Fruit fly (Drosophila melanogaster) whole organism, embryonic: ENCODE data around the gene mnd.
A peak's percentile ranks its signal among the peaks of the same experiment; 100 is the strongest.

Source experiments
- Adf1 ChIP-seq: fragments of 200-800 bp; sonication (Bioruptor generic); IDR thresholded peaks from 2 replicates; pipeline ENCODE4 v1.3.6; 2022; ENCODE audit warnings: missing biosample characterization, missing genetic modification characterization
- CG10321 ChIP-seq: fragments of 200-800 bp; sonication (Bioruptor generic); IDR thresholded peaks from 2 replicates; pipeline ENCODE4 v1.3.6; 2022; ENCODE audit warnings: missing biosample characterization, missing genetic modification characterization
- CG11085 ChIP-seq: fragments of 200-800 bp; sonication (Bioruptor generic); IDR thresholded peaks from 2 replicates; pipeline ENCODE4 v1.3.6; 2022; ENCODE audit warnings: missing biosample characterization, missing genetic modification characterization
- CG12071 ChIP-seq: fragments of 200-800 bp; sonication (Bioruptor generic); optimal IDR thresholded peaks from 3 replicates; lab custom pipeline; 2018; ENCODE audit warnings: missing biosample characterization, mild to moderate bottlenecking, missing genetic modification characterization
- CG12104 ChIP-seq: fragments of 200-800 bp; sonication (Bioruptor generic); optimal IDR thresholded peaks from 3 replicates; lab custom pipeline; 2016; ENCODE audit warnings: missing biosample characterization, missing genetic modification characterization
- CG13775 ChIP-seq: fragments of 200-800 bp; sonication (Bioruptor generic); optimal IDR thresholded peaks from 3 replicates; lab custom pipeline; 2017; ENCODE audit warnings: missing biosample characterization, mild to moderate bottlenecking, missing genetic modification characterization
- CG13894 ChIP-seq: fragments of 200-800 bp; sonication (Bioruptor generic); optimal IDR thresholded peaks from 3 replicates; lab custom pipeline; 2018; ENCODE audit warnings: missing biosample characterization, mild to moderate bottlenecking, missing genetic modification characterization, moderate library complexity
- CG15479 ChIP-seq: fragments of 200-800 bp; sonication (Bioruptor generic); optimal IDR thresholded peaks from 3 replicates; lab custom pipeline; 2019; ENCODE audit warnings: missing biosample characterization, mild to moderate bottlenecking, missing genetic modification characterization, moderate library complexity
- CG16779 ChIP-seq: fragments of 200-800 bp; sonication (Bioruptor generic); IDR thresholded peaks from 2 replicates; pipeline ENCODE4 v1.3.6; 2022; ENCODE audit warnings: missing biosample characterization, missing genetic modification characterization
- CG16863 ChIP-seq: fragments of 200-800 bp; sonication (Bioruptor generic); optimal IDR thresholded peaks from 3 replicates; lab custom pipeline; 2016; ENCODE audit warnings: missing biosample characterization, missing genetic modification characterization
- CG17912 ChIP-seq: fragments of 200-800 bp; sonication (Bioruptor generic); optimal IDR thresholded peaks from 2 replicates; lab custom pipeline; 2018; ENCODE audit warnings: missing biosample characterization, mild to moderate bottlenecking, missing genetic modification characterization
- CG1792 ChIP-seq: fragments of 200-800 bp; sonication (Bioruptor generic); optimal IDR thresholded peaks from 2 replicates; lab custom pipeline; 2016; ENCODE audit warnings: missing biosample characterization, missing genetic modification characterization
- CG18764 ChIP-seq: fragments of 200-800 bp; sonication (Bioruptor generic); optimal IDR thresholded peaks from 3 replicates; lab custom pipeline; 2016; ENCODE audit warnings: missing biosample characterization, missing genetic modification characterization
- CG34224 ChIP-seq: fragments of 200-800 bp; sonication (Bioruptor generic); IDR thresholded peaks from 3 replicates; pipeline ENCODE4 v1.3.6; 2022; ENCODE audit warnings: missing biosample characterization, missing genetic modification characterization; ENCODE audit not compliant: partially characterized antibody
- CG4282 ChIP-seq: fragments of 200-800 bp; sonication (Bioruptor generic); optimal IDR thresholded peaks from 2 replicates; lab custom pipeline; 2016; ENCODE audit warnings: missing biosample characterization, missing genetic modification characterization
- CG4404 ChIP-seq: fragments of 200-800 bp; sonication (Bioruptor generic); IDR thresholded peaks from 2 replicates; pipeline ENCODE4 v1.3.6; 2022; ENCODE audit warnings: missing biosample characterization, missing genetic modification characterization
- CG5180 ChIP-seq: fragments of 200-800 bp; sonication (Bioruptor generic); optimal IDR thresholded peaks from 3 replicates; lab custom pipeline; 2017; ENCODE audit warnings: missing biosample characterization, missing genetic modification characterization, mild to moderate bottlenecking, moderate library complexity, missing genetic modification reagents
- CG6689 ChIP-seq: fragments of 200-800 bp; sonication (Bioruptor generic); IDR thresholded peaks from 2 replicates; pipeline ENCODE4 v1.3.6; 2022; ENCODE audit warnings: missing biosample characterization, missing genetic modification characterization
- CG6791 ChIP-seq: fragments of 200-800 bp; sonication (Bioruptor generic); IDR thresholded peaks from 3 replicates; pipeline ENCODE4 v1.3.6; 2022; ENCODE audit warnings: missing biosample characterization, missing genetic modification characterization; ENCODE audit not compliant: partially characterized antibody
- CG7271 ChIP-seq: fragments of 200-800 bp; sonication (Bioruptor generic); optimal IDR thresholded peaks from 2 replicates; lab custom pipeline; 2018; ENCODE audit warnings: missing biosample characterization, mild to moderate bottlenecking, missing genetic modification characterization, moderate library complexity
- CG8924 ChIP-seq: fragments of 200-800 bp; optimal IDR thresholded peaks from 3 replicates; lab custom pipeline; 2019; ENCODE audit warnings: missing biosample characterization, mild to moderate bottlenecking, missing genetic modification characterization, moderate library complexity
- CG9797 ChIP-seq: fragments of 200-800 bp; sonication (Bioruptor generic); optimal IDR thresholded peaks from 3 replicates; lab custom pipeline; 2018; ENCODE audit warnings: missing biosample characterization, mild to moderate bottlenecking, missing genetic modification characterization
- Dbx ChIP-seq: fragments of 200-800 bp; sonication (Bioruptor generic); IDR thresholded peaks from 3 replicates; pipeline ENCODE4 v1.3.6; 2022; ENCODE audit warnings: missing biosample characterization, missing genetic modification characterization
- E2f1 ChIP-seq: fragments of 200-800 bp; sonication (Bioruptor generic); IDR thresholded peaks from 2 replicates; pipeline ENCODE4 v1.3.6; 2022; ENCODE audit warnings: missing biosample characterization, missing genetic modification characterization
- Elba2 ChIP-seq: fragments of 200-800 bp; sonication (Bioruptor generic); optimal IDR thresholded peaks from 3 replicates; lab custom pipeline; 2016; ENCODE audit warnings: missing biosample characterization, missing genetic modification characterization
- HLH3B ChIP-seq: fragments of 200-800 bp; sonication (Bioruptor generic); IDR thresholded peaks from 2 replicates; pipeline ENCODE4 v1.3.6; 2022; ENCODE audit warnings: missing biosample characterization, missing genetic modification characterization
- Hey ChIP-seq: fragments of 200-800 bp; sonication (Bioruptor generic); optimal IDR thresholded peaks from 3 replicates; lab custom pipeline; 2018; ENCODE audit warnings: missing biosample characterization, mild to moderate bottlenecking, missing genetic modification characterization
- Mad ChIP-seq: fragments of 200-800 bp; sonication (Bioruptor generic); optimal IDR thresholded peaks from 2 replicates; lab custom pipeline; 2016; ENCODE audit warnings: missing biosample characterization, missing genetic modification characterization
- Nf-YB ChIP-seq: fragments of 200-800 bp; sonication (Bioruptor generic); optimal IDR thresholded peaks from 3 replicates; lab custom pipeline; 2019; ENCODE audit warnings: missing biosample characterization, mild to moderate bottlenecking, missing genetic modification characterization, moderate library complexity
- NfI ChIP-seq: fragments of 200-800 bp; sonication (Bioruptor generic); optimal IDR thresholded peaks from 3 replicates; lab custom pipeline; 2018; ENCODE audit warnings: missing biosample characterization, mild to moderate bottlenecking, missing genetic modification characterization, moderate library complexity
- Sox102F ChIP-seq: fragments of 200-800 bp; sonication (Bioruptor generic); optimal IDR thresholded peaks from 2 replicates; lab custom pipeline; 2018; ENCODE audit warnings: missing biosample characterization, mild to moderate bottlenecking, missing genetic modification characterization, moderate library complexity
- Xbp1 ChIP-seq: fragments of 200-800 bp; sonication (Bioruptor generic); optimal IDR thresholded peaks from 3 replicates; lab custom pipeline; 2016; ENCODE audit warnings: missing biosample characterization, mild to moderate bottlenecking, missing genetic modification characterization
- abd-A ChIP-seq: fragments of 200-800 bp; sonication (Bioruptor generic); optimal IDR thresholded peaks from 3 replicates; lab custom pipeline; 2019; ENCODE audit warnings: missing biosample characterization, mild to moderate bottlenecking, missing genetic modification characterization, moderate library complexity
- az2 ChIP-seq: fragments of 200-800 bp; sonication (Bioruptor generic); optimal IDR thresholded peaks from 3 replicates; lab custom pipeline; 2016; ENCODE audit warnings: missing biosample characterization, missing genetic modification characterization
- cg ChIP-seq: fragments of 200-800 bp; sonication (Bioruptor generic); optimal IDR thresholded peaks from 3 replicates; lab custom pipeline; 2019; ENCODE audit warnings: missing biosample characterization, mild to moderate bottlenecking, missing genetic modification characterization, moderate library complexity
- ci ChIP-seq: fragments of 200-800 bp; sonication (Bioruptor generic); IDR thresholded peaks from 3 replicates; pipeline ENCODE4 v1.3.6; 2022; ENCODE audit warnings: missing biosample characterization, missing genetic modification characterization
- ems ChIP-seq: fragments of 200-800 bp; sonication (Bioruptor generic); optimal IDR thresholded peaks from 3 replicates; lab custom pipeline; 2016; ENCODE audit warnings: missing biosample characterization, missing genetic modification characterization
- ewg ChIP-seq: fragments of 200-800 bp; sonication (Bioruptor generic); optimal IDR thresholded peaks from 3 replicates; lab custom pipeline; 2017; ENCODE audit warnings: mild to moderate bottlenecking, missing biosample characterization, missing genetic modification reagents, missing genetic modification characterization
- kni ChIP-seq: fragments of 200-800 bp; sonication (Bioruptor generic); optimal IDR thresholded peaks from 3 replicates; lab custom pipeline; 2017; ENCODE audit warnings: mild to moderate bottlenecking, missing biosample characterization, missing genetic modification reagents, missing genetic modification characterization
- lbe ChIP-seq: fragments of 200-800 bp; sonication (Bioruptor generic); optimal IDR thresholded peaks from 2 replicates; lab custom pipeline; 2016; ENCODE audit warnings: missing biosample characterization, mild to moderate bottlenecking, missing genetic modification characterization
- lov ChIP-seq, 2 experiments: fragments of 200-800 bp in 1 of 2; fragments of >200 bp in 1 of 2; sonication (Bioruptor generic) in 1 of 2; IDR thresholded peaks in 1 of 2; optimal IDR thresholded peaks in 1 of 2; 2 replicates in 1 of 2; 3 replicates in 1 of 2; pipeline versions ENCODE4 v1.3.6 to Lab custom; 2017 to 2022; ENCODE audit warnings: missing biosample characterization in 1 of 2, missing genetic modification characterization in 1 of 2
- nerfin-1 ChIP-seq: fragments of 200-800 bp; sonication (Bioruptor generic); optimal IDR thresholded peaks from 3 replicates; lab custom pipeline; 2019; ENCODE audit warnings: missing biosample characterization, mild to moderate bottlenecking, missing genetic modification characterization, moderate library complexity
- nerfin-2 ChIP-seq: fragments of 200-800 bp; sonication (Bioruptor generic); IDR thresholded peaks from 2 replicates; pipeline ENCODE4 v1.3.6; 2022; ENCODE audit warnings: missing biosample characterization, missing genetic modification characterization; ENCODE audit not compliant: partially characterized antibody
- phol ChIP-seq: fragments of 200-800 bp; sonication (Bioruptor generic); optimal IDR thresholded peaks from 3 replicates; lab custom pipeline; 2018; ENCODE audit warnings: missing biosample characterization, mild to moderate bottlenecking, missing genetic modification characterization, moderate library complexity
- pum ChIP-seq: fragments of 200-800 bp; sonication (Bioruptor generic); optimal IDR thresholded peaks from 2 replicates; lab custom pipeline; 2016; ENCODE audit warnings: missing biosample characterization, missing genetic modification characterization
- scrt ChIP-seq: fragments of 200-800 bp; sonication (Bioruptor generic); optimal IDR thresholded peaks from 2 replicates; lab custom pipeline; 2018; ENCODE audit warnings: missing biosample characterization, mild to moderate bottlenecking, missing genetic modification characterization, moderate library complexity
- seq ChIP-seq: fragments of 200-800 bp; sonication (Bioruptor generic); IDR thresholded peaks from 2 replicates; pipeline ENCODE4 v1.3.6; 2022; ENCODE audit warnings: missing biosample characterization, missing genetic modification characterization

mnd gene

DNA sequence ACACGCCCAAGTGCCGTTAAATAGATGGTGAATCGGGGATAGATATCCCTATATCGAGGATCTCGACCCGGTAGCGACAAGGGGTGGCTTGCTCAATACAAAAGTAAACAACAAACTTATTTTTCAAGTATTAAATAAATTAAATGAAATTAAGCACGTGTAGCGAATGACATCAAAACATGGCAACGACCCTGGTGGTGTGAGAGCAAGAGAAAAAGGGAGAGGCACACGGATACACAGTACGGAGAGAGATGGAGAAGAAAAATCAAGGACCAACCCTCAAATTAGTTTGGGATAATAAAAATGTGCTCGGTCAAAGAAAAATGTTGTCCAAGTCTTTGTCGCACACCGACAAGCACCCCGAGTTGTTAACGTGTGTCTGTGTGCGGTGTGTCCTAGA lies 36.1 kb downstream of the mnd start (continued):
- TF ChIP-seq CG8924 (tag; lab: Kevin White, UChicago) (peak; percentile 59), ems (no peak), seq (peak; percentile 47; the same call in 1 of the 2 replicates)

DNA sequence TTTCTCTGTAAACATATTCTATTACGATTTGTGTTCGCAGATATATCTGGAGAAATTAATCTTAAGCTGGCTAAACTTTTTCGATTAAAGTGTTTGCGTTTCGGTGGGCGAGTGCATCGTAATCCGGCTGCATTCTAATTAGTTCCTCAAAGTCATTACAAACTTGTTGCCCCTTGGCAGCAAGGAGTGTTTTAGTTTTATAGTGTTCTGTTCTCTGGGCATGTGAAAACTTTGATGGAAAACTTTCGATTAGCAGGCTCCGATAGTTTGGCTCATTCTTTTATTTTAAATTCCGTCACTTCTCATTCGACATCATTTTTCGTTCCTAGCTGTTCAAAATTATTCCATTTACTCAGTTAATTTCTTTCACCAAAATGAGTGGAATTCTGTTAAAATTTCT lies 38.3 kb downstream of the mnd start, which contains the start of gene CG32148:
Gene CG32148, plus strand, starts transcription at position 301 of the 400 bp plus-strand sequence.
- TF ChIP-seq CG6689 (GFP tag; lab: Robert Waterston, UW) (no peak), CG9797 (GFP tag; lab: Kevin White, UChicago) (no peak), kni (no peak), Adf1 (GFP tag; lab: Robert Waterston, UW) (no peak), CG1792 (GFP tag; lab: Kevin White, UChicago) (no peak), CG7271 (tag; lab: Kevin White, UChicago) (no peak), Xbp1 (GFP tag; lab: Kevin White, UChicago) (no peak), Elba2 (GFP tag; lab: Kevin White, UChicago) (no peak), pum (GFP tag; lab: Kevin White, UChicago) (no peak), ci (GFP tag; lab: Robert Waterston, UW) (no peak)

DNA sequence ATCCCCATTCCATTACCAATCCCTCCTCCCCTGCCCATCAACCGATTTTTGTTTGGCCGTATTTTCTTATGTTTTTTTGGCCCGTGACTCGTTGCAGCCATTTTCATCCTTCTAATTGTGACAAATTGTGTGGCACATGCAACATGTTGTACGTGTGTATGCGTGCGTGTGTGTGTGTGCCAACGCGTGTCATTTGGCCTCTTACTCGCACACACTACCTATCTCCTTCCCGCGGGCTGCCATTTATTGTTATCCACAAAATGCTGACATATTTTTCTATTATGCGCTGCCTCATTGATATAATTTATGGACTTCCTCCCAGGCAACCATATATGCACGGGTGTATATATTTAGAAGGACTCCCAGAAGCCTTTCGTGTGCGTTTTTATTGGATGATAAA lies 46.9 kb downstream of the mnd start:
- no peak for TF ChIP-seq Sox102F (GFP tag; lab: Kevin White, UChicago)
- TF ChIP-seq lbe (GFP tag; lab: Kevin White, UChicago): no peak
- no peak for TF ChIP-seq CG4404 (GFP tag; lab: Robert Waterston, UW)
- TF ChIP-seq CG13894 (tag; lab: Kevin White, UChicago): no peak
- no peak for TF ChIP-seq CG16863 (GFP tag; lab: Kevin White, UChicago)
- no peak for TF ChIP-seq CG11085 (GFP tag; lab: Robert Waterston, UW)
- TF ChIP-seq nerfin-1 (tag; lab: Kevin White, UChicago): no peak
- TF ChIP-seq nerfin-2 (GFP tag; lab: Robert Waterston, UW): no peak
- TF ChIP-seq CG6791 (GFP tag; lab: Robert Waterston, UW): no peak
- TF ChIP-seq ewg (GFP tag; lab: Kevin White, UChicago): no peak
- no peak for TF ChIP-seq CG12071 (GFP tag; lab: Kevin White, UChicago)
- TF ChIP-seq Mad (GFP tag; lab: Kevin White, UChicago): no peak
- TF ChIP-seq scrt: peak; percentile 55
- TF ChIP-seq CG4282 (GFP tag; lab: Kevin White, UChicago): no peak
- TF ChIP-seq E2f1 (GFP tag; lab: Robert Waterston, UW): no peak
- no peak for TF ChIP-seq az2 (GFP tag; lab: Kevin White, UChicago)
- peak; percentile 17 for TF ChIP-seq Hey (tag; lab: Kevin White, UChicago)
- no peak for TF ChIP-seq Dbx (GFP tag; lab: Robert Waterston, UW)
- TF ChIP-seq CG18764 (GFP tag; lab: Kevin White, UChicago): no peak
- peak; percentile 74 for TF ChIP-seq Nf-YB (GFP tag; lab: Kevin White, UChicago)
- TF ChIP-seq lov (optimal IDR thresholded peaks at IDR 0.05; lab: Kevin White, UChicago): no peak
- TF ChIP-seq lov (GFP tag; IDR thresholded peaks at IDR 0.05; lab: Robert Waterston, UW): no peak
- no peak for TF ChIP-seq NfI
- no peak for TF ChIP-seq kni
- TF ChIP-seq abd-A (tag; lab: Kevin White, UChicago): peak; percentile 39
- no peak for TF ChIP-seq CG10321 (GFP tag; lab: Robert Waterston, UW)
- peak; percentile 41 for TF ChIP-seq CG5180 (GFP tag; lab: Kevin White, UChicago)
- TF ChIP-seq CG17912 (GFP tag; lab: Kevin White, UChicago): no peak
- TF ChIP-seq HLH3B (GFP tag; lab: Robert Waterston, UW): no peak
- peak; percentile 64 for TF ChIP-seq cg (GFP tag; lab: Kevin White, UChicago)
- no peak for TF ChIP-seq CG34224 (GFP tag; lab: Robert Waterston, UW)
- peak; percentile 43 for TF ChIP-seq CG15479 (GFP tag; lab: Kevin White, UChicago)
- TF ChIP-seq CG16779 (GFP tag; lab: Robert Waterston, UW): no peak
- no peak for TF ChIP-seq CG12104
- peak; percentile 13 for TF ChIP-seq phol (tag; lab: Kevin White, UChicago)
- TF ChIP-seq CG13775 (GFP tag; lab: Kevin White, UChicago): no peak
